Fruit fly (Drosophila melanogaster): ENCODE results near the gene CG6321.

CG6321 gene

DNA sequence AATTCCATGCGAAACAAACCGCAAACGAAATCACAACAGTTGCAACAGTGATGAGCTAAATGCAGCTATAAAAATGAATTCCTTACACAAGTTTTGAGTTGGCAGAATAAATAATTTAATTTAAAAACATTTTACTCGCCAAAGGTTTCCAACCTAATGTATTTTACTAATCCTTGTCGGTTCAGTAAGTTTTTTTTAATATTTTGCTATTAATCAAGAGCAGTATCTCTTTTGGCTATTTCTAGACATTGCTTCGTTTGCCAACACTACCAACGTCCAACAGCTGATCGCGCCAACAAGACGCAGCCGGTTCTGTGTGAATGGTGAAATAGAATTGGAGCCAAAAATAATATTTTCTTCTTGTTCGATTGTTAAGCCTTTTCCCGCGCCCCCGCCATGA is 3.7 kb upstream of the CG6321 start, which contains the start of the genes CG32075, CG45101 and SuUR (continued):
- TF ChIP-seq ase (GFP tag; IDR thresholded peaks at IDR 0.05) (peak; percentile 86), jumu (GFP tag; optimal IDR thresholded peaks at IDR 0.05) (peak; percentile 88), zen (tag; optimal IDR thresholded peaks at IDR 0.05) (peak; percentile 83), PHDP (tag; optimal IDR thresholded peaks at IDR 0.05) (peak; percentile 87), CG4854 (GFP tag; optimal IDR thresholded peaks at IDR 0.05) (peak; percentile 84), bbx (GFP tag; IDR thresholded peaks at IDR 0.05; ENCODE audit: partially characterized antibody) (no peak), CG6683 (GFP tag; optimal IDR thresholded peaks at IDR 0.05) (peak; percentile 39), Ets97D (GFP tag; optimal IDR thresholded peaks at IDR 0.05) (peak; percentile 85), CG3281 (GFP tag; optimal IDR thresholded peaks at IDR 0.05) (peak; percentile 72), hth (optimal IDR thresholded peaks at IDR 0.05) (no peak), MTF-1 (GFP tag; optimal IDR thresholded peaks at IDR 0.05; ENCODE audit: borderline replicate concordance) (no peak), CG3407 (GFP tag; optimal IDR thresholded peaks at IDR 0.05) (peak; percentile 64), Lhr (GFP tag; optimal IDR thresholded peaks at IDR 0.05) (peak; percentile 51), CG1832 (GFP tag; optimal IDR thresholded peaks at IDR 0.05) (no peak), ara (GFP tag; IDR thresholded peaks at IDR 0.05) (peak; percentile 83), zen2 (GFP tag; IDR thresholded peaks at IDR 0.05; ENCODE audit: partially characterized antibody) (no peak), sna (GFP tag; IDR thresholded peaks at IDR 0.05; ENCODE audit: partially characterized antibody) (no peak), CG8281 (tag; optimal IDR thresholded peaks at IDR 0.05) (peak; percentile 38), CG6791 (GFP tag; IDR thresholded peaks at IDR 0.05; ENCODE audit: partially characterized antibody) (no peak), Taf1 (GFP tag; IDR thresholded peaks at IDR 0.05) (peak; percentile 67), en (GFP tag; optimal IDR thresholded peaks at IDR 0.05) (peak; percentile 18), dan (GFP tag; IDR thresholded peaks at IDR 0.05) (peak; percentile 55; the same call in 1 of the 2 replicates), Spps (tag; optimal IDR thresholded peaks at IDR 0.05) (peak; percentile 76), CG1647 (GFP tag; optimal IDR thresholded peaks at IDR 0.05) (peak; percentile 76), CG16863 (GFP tag; optimal IDR thresholded peaks at IDR 0.05) (peak; percentile 84), CG12104 (GFP tag; optimal IDR thresholded peaks at IDR 0.05) (peak; percentile 73), E2f2 (GFP tag; IDR thresholded peaks at IDR 0.05) (peak; percentile 78), CrebB (tag; optimal IDR thresholded peaks at IDR 0.05) (peak; percentile 58), pnt (GFP tag; optimal IDR thresholded peaks at IDR 0.05) (peak; percentile 82), CG15696 (tag; optimal IDR thresholded peaks at IDR 0.05) (peak; percentile 84), CG8359 (GFP tag; optimal IDR thresholded peaks at IDR 0.05; ENCODE audit: borderline replicate concordance) (no peak), crol (GFP tag; IDR thresholded peaks at IDR 0.05) (no peak), Myb (GFP tag; optimal IDR thresholded peaks at IDR 0.05) (peak; percentile 75), otp (GFP tag; IDR thresholded peaks at IDR 0.05) (peak; percentile 78; the same call in 2 of the 3 replicates), CG6854 (GFP tag; optimal IDR thresholded peaks at IDR 0.05) (peak; percentile 45), Aef1 (GFP tag; IDR thresholded peaks at IDR 0.05) (peak; percentile 90), inv (GFP tag; IDR thresholded peaks at IDR 0.05; ENCODE audit: partially characterized antibody) (no peak), bsh (GFP tag; optimal IDR thresholded peaks at IDR 0.05) (peak in 1 of 2 experiments; percentile 85), CG11398 (GFP tag; optimal IDR thresholded peaks at IDR 0.05) (peak; percentile 46), p53 (GFP tag; optimal IDR thresholded peaks at IDR 0.05) (peak; percentile 71), Jarid2 (GFP tag; optimal IDR thresholded peaks at IDR 0.05) (peak; percentile 12), Camta (GFP tag; optimal IDR thresholded peaks at IDR 0.05) (peak; percentile 89), Atf6 (GFP tag; IDR thresholded peaks at IDR 0.05) (peak; percentile 86), CG14710 (tag; optimal IDR thresholded peaks at IDR 0.05) (peak; percentile 63), CG11723 (GFP tag; optimal IDR thresholded peaks at IDR 0.05) (peak; percentile 67), CG10431 (GFP tag; optimal IDR thresholded peaks at IDR 0.05) (peak; percentile 48), az2 (GFP tag; optimal IDR thresholded peaks at IDR 0.05) (peak; percentile 87), ttk (GFP tag; IDR thresholded peaks at IDR 0.05) (peak; percentile 81), ham (GFP tag; IDR thresholded peaks at IDR 0.05) (peak; percentile 29; the same call in 1 of the 2 replicates), tio (GFP tag; optimal IDR thresholded peaks at IDR 0.05) (peak; percentile 85)

All from whole organism, embryonic.